Fruit fly (Drosophila melanogaster): ENCODE measurements around the gene inaE.

dm6 chrX:13843487-13843886, 60.0 kb downstream of the inaE start:
- TF ChIP-seq Sox14 (GFP tag; optimal IDR thresholded peaks at IDR 0.05) (no peak), svp (GFP tag) (no peak), CG32006 (GFP tag; optimal IDR thresholded peaks at IDR 0.05) (no peak)
